Worm (Caenorhabditis elegans) whole organism, L4 larva: ENCODE results near the gene B0495.5.
A peak's percentile ranks its signal among the peaks of the same experiment; 100 is the strongest.

Experiments
- F49E8.2 ChIP-seq: sonication (generic microtip); optimal IDR thresholded peaks from 2 replicates; lab custom pipeline; 2016; ENCODE audit warnings: missing compliant biosample characterization, mild to moderate bottlenecking, missing genetic modification characterization, borderline replicate concordance
- R02D3.7 ChIP-seq: fragments of 150-350 bp; sonication (generic microtip); optimal IDR thresholded peaks from 3 replicates; lab custom pipeline; 2014; ENCODE audit warnings: missing biosample characterization, missing genetic modification characterization
- T26A8.4 ChIP-seq: fragments of 200-800 bp; sonication (Bioruptor generic); IDR thresholded peaks from 2 replicates; pipeline ENCODE4 v1.3.6; 2022; ENCODE audit warnings: missing genetic modification characterization, missing compliant biosample characterization
- aha-1 ChIP-seq: fragments of 150-350 bp; peaks from one replicate; lab custom pipeline; 2014; ENCODE audit warnings: missing biosample characterization, missing genetic modification characterization
- ama-1 ChIP-seq: fragments of 150-350 bp; optimal IDR thresholded peaks from 2 replicates; lab custom pipeline; 2014; ENCODE audit warnings: inconsistent platforms, mixed read lengths
- attf-4 ChIP-seq: sonication (generic microtip); optimal IDR thresholded peaks from 3 replicates; lab custom pipeline; 2017; ENCODE audit warnings: missing biosample characterization, missing genetic modification characterization
- ceh-20 ChIP-seq: fragments of 200-800 bp; sonication (Bioruptor generic); IDR thresholded peaks from 2 replicates; pipeline ENCODE4 v1.3.6; 2022; ENCODE audit warnings: missing genetic modification reagents, missing genetic modification characterization, missing compliant biosample characterization
- ceh-28 ChIP-seq: fragments of 150-350 bp; optimal IDR thresholded peaks from 2 replicates; lab custom pipeline; 2014; ENCODE audit warnings: missing biosample characterization, missing genetic modification reagents, missing genetic modification characterization
- ceh-32 ChIP-seq: sonication (generic microtip); optimal IDR thresholded peaks from 2 replicates; lab custom pipeline; 2016; ENCODE audit warnings: mild to moderate bottlenecking, missing genetic modification characterization, missing compliant biosample characterization; ENCODE audit not compliant: poor library complexity
- ceh-44 ChIP-seq: fragments of 200-800 bp; sonication (Bioruptor generic); IDR thresholded peaks from 2 replicates; pipeline ENCODE4 v1.3.6; 2022; ENCODE audit warnings: missing genetic modification reagents, missing genetic modification characterization, missing compliant biosample characterization
- ceh-62 ChIP-seq: sonication (generic microtip); optimal IDR thresholded peaks from 2 replicates; lab custom pipeline; 2017; ENCODE audit warnings: missing biosample characterization, missing genetic modification characterization
- dmd-9 ChIP-seq: fragments of 200-800 bp; sonication (Bioruptor generic); IDR thresholded peaks from 2 replicates; pipeline ENCODE4 v1.3.6; 2022; ENCODE audit warnings: missing genetic modification reagents, missing genetic modification characterization, missing compliant biosample characterization
- duxl-1 ChIP-seq: sonication (generic microtip); optimal IDR thresholded peaks from 2 replicates; lab custom pipeline; 2016; ENCODE audit warnings: mild to moderate bottlenecking, missing genetic modification characterization, moderate library complexity, missing compliant biosample characterization; ENCODE audit not compliant: poor library complexity
- dve-1 ChIP-seq: sonication (generic microtip); optimal IDR thresholded peaks from 2 replicates; lab custom pipeline; 2017; ENCODE audit warnings: antibody characterized with exemption, mild to moderate bottlenecking, missing genetic modification characterization, missing compliant biosample characterization; ENCODE audit not compliant: insufficient read depth
- fkh-10 ChIP-seq: fragments of 150-350 bp; optimal IDR thresholded peaks from 2 replicates; lab custom pipeline; 2014; ENCODE audit warnings: missing biosample characterization, missing genetic modification reagents, missing genetic modification characterization
- hlh-11 ChIP-seq: fragments of 200-800 bp; sonication (Bioruptor generic); optimal IDR thresholded peaks from 2 replicates; lab custom pipeline; 2018; ENCODE audit warnings: mild to moderate bottlenecking, missing genetic modification characterization, missing compliant biosample characterization
- hlh-30 ChIP-seq: sonication (generic microtip); optimal IDR thresholded peaks from 2 replicates; lab custom pipeline; 2017; ENCODE audit warnings: antibody characterized with exemption, mild to moderate bottlenecking, missing genetic modification characterization, missing compliant biosample characterization; ENCODE audit not compliant: insufficient read depth
- hmg-1.1 ChIP-seq: fragments of 200-800 bp; sonication (Bioruptor generic); IDR thresholded peaks from 2 replicates; pipeline ENCODE4 v1.3.6; 2022; ENCODE audit warnings: missing genetic modification reagents, missing genetic modification characterization, missing compliant biosample characterization
- lin-15B ChIP-seq: fragments of 150-350 bp; sonication (generic microtip); optimal IDR thresholded peaks from 3 replicates; lab custom pipeline; 2014; ENCODE audit warnings: missing biosample characterization, missing genetic modification characterization
- madf-9 ChIP-seq: fragments of 200-800 bp; sonication (Bioruptor generic); conservative IDR thresholded peaks from 2 replicates; pipeline ENCODE4 v1.3.6; 2022; ENCODE audit warnings: missing genetic modification reagents, missing genetic modification characterization, missing compliant biosample characterization
- mdl-1 ChIP-seq, 2 experiments: fragments of 150-350 bp in 1 of 2; sonication (generic microtip) in 1 of 2; optimal IDR thresholded peaks; 2 replicates each; lab custom pipeline; 2014 to 2017; ENCODE audit warnings: missing biosample characterization in 2 of 2, missing genetic modification characterization in 2 of 2
- mes-2 ChIP-seq: sonication (generic microtip); optimal IDR thresholded peaks from 2 replicates; lab custom pipeline; 2016; ENCODE audit warnings: missing genotype, mild to moderate bottlenecking, missing genetic modification characterization, missing compliant biosample characterization; ENCODE audit not compliant: poor library complexity, severe bottlenecking
- mxl-3 ChIP-seq: fragments of 200-800 bp; sonication (Bioruptor generic); optimal IDR thresholded peaks from 2 replicates; lab custom pipeline; 2018; ENCODE audit warnings: mild to moderate bottlenecking, missing genetic modification characterization, missing compliant biosample characterization
- nhr-10 ChIP-seq: fragments of 150-350 bp; optimal IDR thresholded peaks from 2 replicates; lab custom pipeline; 2014; ENCODE audit warnings: missing biosample characterization, missing genetic modification characterization
- nhr-102 ChIP-seq: sonication (generic microtip); optimal IDR thresholded peaks from 2 replicates; lab custom pipeline; 2016; ENCODE audit warnings: mild to moderate bottlenecking, missing genetic modification characterization, moderate library complexity, missing compliant biosample characterization
- nhr-111 ChIP-seq: fragments of 200-800 bp; sonication (Bioruptor generic); optimal IDR thresholded peaks from 2 replicates; lab custom pipeline; 2018; ENCODE audit warnings: mild to moderate bottlenecking, missing genetic modification characterization, missing compliant biosample characterization
- nhr-28 ChIP-seq: fragments of 150-350 bp; optimal IDR thresholded peaks from 2 replicates; lab custom pipeline; 2014; ENCODE audit warnings: missing biosample characterization, missing genetic modification characterization
- pqm-1 ChIP-seq: sonication (generic microtip); optimal IDR thresholded peaks from 2 replicates; lab custom pipeline; 2017; ENCODE audit warnings: missing biosample characterization, missing genetic modification characterization
- unc-39 ChIP-seq: sonication (generic microtip); optimal IDR thresholded peaks from 2 replicates; lab custom pipeline; 2017; ENCODE audit warnings: missing biosample characterization, missing genetic modification characterization
- unc-62 ChIP-seq, 3 experiments: fragments of 150-350 bp in 1 of 3; sonication (generic microtip); optimal IDR thresholded peaks in 2 of 3; peaks in 1 of 3; 1 replicate in 1 of 3; 2 replicates in 2 of 3; lab custom pipeline; 2014 to 2017; ENCODE audit warnings: missing biosample characterization in 3 of 3, missing genetic modification characterization in 3 of 3, missing genetic modification reagents in 3 of 3, missing genotype in 1 of 3
- zfp-2 ChIP-seq: sonication (generic microtip); optimal IDR thresholded peaks from 2 replicates; lab custom pipeline; 2016; ENCODE audit warnings: mild to moderate bottlenecking, missing genetic modification characterization, missing compliant biosample characterization
- zip-11 ChIP-seq: fragments of 200-800 bp; sonication (Bioruptor generic); IDR thresholded peaks from 2 replicates; pipeline ENCODE4 v1.3.6; 2022; ENCODE audit warnings: missing genetic modification characterization, missing compliant biosample characterization
- zip-2 ChIP-seq: fragments of 150-350 bp; optimal IDR thresholded peaks from 2 replicates; lab custom pipeline; 2014; ENCODE audit warnings: missing biosample characterization, missing genetic modification characterization

Gene B0495.5

ce11 chrII:7681898-7682297 is 16.4 kb downstream of the B0495.5 start, which contains the start of gene lin-26:
Gene lin-26, plus strand, starts transcription at chrII:7682198.
- TF ChIP-seq madf-9: no peak
- peak in 1 of 2 experiments; percentile 86 for TF ChIP-seq unc-62 (GFP tag; optimal IDR thresholded peaks at IDR 0.05 in 1 of 2; lab: Kevin White, UChicago)
- no peak for TF ChIP-seq unc-62 (tag; optimal IDR thresholded peaks at IDR 0.05; lab: Kevin White, UChicago)
- TF ChIP-seq hlh-30 (tag; lab: Kevin White, UChicago): peak; percentile 12

ce11 chrII:7679499-7680012 is 18.8 kb downstream of the B0495.5 start:
- TF ChIP-seq hlh-11 (tag; lab: Kevin White, UChicago): peak; percentile 16
- TF ChIP-seq mxl-3 (GFP tag; lab: Kevin White, UChicago): peak; percentile 6
- peak; percentile 50 for TF ChIP-seq nhr-28 (tag; lab: Kevin White, UChicago)
- TF ChIP-seq ceh-20 (GFP tag; lab: Robert Waterston, UW): no peak
- TF ChIP-seq fkh-10 (GFP tag; lab: Kevin White, UChicago): no peak

- TF ChIP-seq hlh-11 (tag; lab: Kevin White, UChicago): peak; percentile 5
- TF ChIP-seq ceh-62 (tag; lab: Kevin White, UChicago): no peak
- peak; percentile 68 for TF ChIP-seq aha-1 (tag; lab: Kevin White, UChicago)
These were observed 19.8 kb downstream of the B0495.5 start for ce11 chrII:7678512-7678911.

ce11 chrII:7676307-7676905 is 21.9 kb downstream of the B0495.5 start:
- peak; percentile 5 for TF ChIP-seq mxl-3 (GFP tag; lab: Kevin White, UChicago)
- TF ChIP-seq unc-62 (GFP tag; optimal IDR thresholded peaks at IDR 0.05 in 1 of 2; lab: Kevin White, UChicago): peak in 1 of 2 experiments; percentile 17
- TF ChIP-seq unc-62 (tag; optimal IDR thresholded peaks at IDR 0.05; lab: Kevin White, UChicago): no peak
- TF ChIP-seq mdl-1 (tag; optimal IDR thresholded peaks at IDR 0.05; lab: Kevin White, UChicago): peak in 1 of 2 experiments; percentile 31
- peak; percentile 59 for TF ChIP-seq aha-1 (tag; lab: Kevin White, UChicago)
- no peak for TF ChIP-seq R02D3.7 (tag; lab: Kevin White, UChicago)
- TF ChIP-seq mes-2 (tag; lab: Kevin White, UChicago): peak; percentile 19
- no peak for TF ChIP-seq zip-2 (tag; lab: Kevin White, UChicago)

- TF ChIP-seq attf-4 (tag; lab: Kevin White, UChicago) (no peak), zfp-2 (tag; lab: Kevin White, UChicago) (no peak), unc-62 (GFP tag; optimal IDR thresholded peaks at IDR 0.05 in 1 of 2; lab: Kevin White, UChicago) (peak in 1 of 2 experiments; percentile 92), unc-62 (tag; optimal IDR thresholded peaks at IDR 0.05; lab: Kevin White, UChicago) (no peak), ceh-44 (GFP tag; lab: Robert Waterston, UW) (no peak)
These were observed 22.6 kb downstream of the B0495.5 start for ce11 chrII:7675752-7676151.

ce11 chrII:7671705-7672104 is 26.6 kb downstream of the B0495.5 start, which contains the start of gene lir-1:
Gene lir-1, plus strand, starts transcription at chrII:7672005.
- TF ChIP-seq attf-4 (tag; lab: Kevin White, UChicago) (no peak), zip-11 (GFP tag; lab: Robert Waterston, UW) (no peak), lin-15B (tag; lab: Kevin White, UChicago) (no peak), zip-2 (tag; lab: Kevin White, UChicago) (no peak)
- TF ChIP-seq, all 104 proteins: peak for 0

- no peak for TF ChIP-seq F49E8.2 (tag; lab: Kevin White, UChicago)
- peak; percentile 80 for TF ChIP-seq ceh-28 (tag; lab: Kevin White, UChicago)
These were observed 28.3 kb downstream of the B0495.5 start for ce11 chrII:7670039-7670438.

ce11 chrII:7669409-7669808 is 28.9 kb downstream of the B0495.5 start:
- TF ChIP-seq nhr-111 (GFP tag; lab: Kevin White, UChicago) (no peak), unc-39 (tag; lab: Kevin White, UChicago) (no peak), nhr-102 (no peak), ceh-32 (tag; lab: Kevin White, UChicago) (no peak), dve-1 (tag; lab: Kevin White, UChicago) (peak; percentile 50), dmd-9 (GFP tag; lab: Robert Waterston, UW) (no peak), nhr-28 (tag; lab: Kevin White, UChicago) (peak; percentile 57), duxl-1 (no peak), ama-1 (lab: Kevin White, UChicago) (no peak), pqm-1 (tag; lab: Kevin White, UChicago) (no peak), fkh-10 (GFP tag; lab: Kevin White, UChicago) (no peak), nhr-10 (tag; lab: Kevin White, UChicago) (no peak), hlh-30 (tag; lab: Kevin White, UChicago) (peak; percentile 38), hmg-1.1 (GFP tag; lab: Robert Waterston, UW) (peak; percentile 52), T26A8.4 (GFP tag; lab: Robert Waterston, UW) (no peak)
